Fruit fly (Drosophila melanogaster) whole organism, embryonic: Measurements from ENCODE around the gene Polr1H.

Experiments
- CG10147 ChIP-seq: fragments of 200-800 bp; sonication (Bioruptor generic); optimal IDR thresholded peaks from 2 replicates; lab custom pipeline; 2019; ENCODE audit warnings: missing biosample characterization, mild to moderate bottlenecking, missing genetic modification characterization, moderate library complexity
- CG10274 ChIP-seq: fragments of 200-800 bp; sonication (Bioruptor generic); optimal IDR thresholded peaks from 3 replicates; lab custom pipeline; 2017; ENCODE audit warnings: missing biosample characterization, mild to moderate bottlenecking, missing genetic modification characterization
- CG10366 ChIP-seq: fragments of 200-800 bp; sonication (Bioruptor generic); IDR thresholded peaks from 2 replicates; pipeline ENCODE4 v1.3.6; 2022; ENCODE audit warnings: missing biosample characterization, missing genetic modification characterization
- CG12299 ChIP-seq: fragments of 200-800 bp; sonication (Bioruptor generic); optimal IDR thresholded peaks from 2 replicates; lab custom pipeline; 2018; ENCODE audit warnings: missing biosample characterization, mild to moderate bottlenecking, missing genetic modification characterization
- CG14014 ChIP-seq: fragments of 200-800 bp; sonication (Bioruptor generic); IDR thresholded peaks from 2 replicates; pipeline ENCODE4 v1.3.6; 2022; ENCODE audit warnings: missing biosample characterization, missing genetic modification characterization
- CG17802 ChIP-seq: fragments of 200-800 bp; sonication (Bioruptor generic); optimal IDR thresholded peaks from 2 replicates; lab custom pipeline; 2018; ENCODE audit warnings: missing biosample characterization, mild to moderate bottlenecking, missing genetic modification characterization, moderate library complexity
- CG17829 ChIP-seq: fragments of 200-800 bp; optimal IDR thresholded peaks from 2 replicates; lab custom pipeline; 2019; ENCODE audit warnings: missing biosample characterization, mild to moderate bottlenecking, missing genetic modification characterization, moderate library complexity
- CG2889 ChIP-seq: fragments of 200-800 bp; sonication (Bioruptor generic); IDR thresholded peaks from 3 replicates; pipeline ENCODE4 v1.3.6; 2022; ENCODE audit warnings: missing biosample characterization, missing genetic modification characterization
- CG3163 ChIP-seq: fragments of 200-800 bp; sonication (Bioruptor generic); optimal IDR thresholded peaks from 3 replicates; lab custom pipeline; 2016; ENCODE audit warnings: missing biosample characterization, missing genetic modification characterization
- CG3847 ChIP-seq: fragments of 200-800 bp; sonication (Bioruptor generic); IDR thresholded peaks from 2 replicates; pipeline ENCODE4 v1.3.6; 2022; ENCODE audit warnings: missing biosample characterization, missing genetic modification characterization
- CG4328 ChIP-seq: fragments of 200-800 bp; sonication (Bioruptor generic); optimal IDR thresholded peaks from 3 replicates; lab custom pipeline; 2017; ENCODE audit warnings: missing biosample characterization, missing genetic modification reagents, missing genetic modification characterization
- CG4404 ChIP-seq: fragments of 200-800 bp; sonication (Bioruptor generic); IDR thresholded peaks from 2 replicates; pipeline ENCODE4 v1.3.6; 2022; ENCODE audit warnings: missing biosample characterization, missing genetic modification characterization
- CG6175 ChIP-seq: fragments of 200-800 bp; sonication (Bioruptor generic); IDR thresholded peaks from 3 replicates; pipeline ENCODE4 v1.3.6; 2022; ENCODE audit warnings: missing biosample characterization, missing genetic modification characterization
- CG7271 ChIP-seq: fragments of 200-800 bp; sonication (Bioruptor generic); optimal IDR thresholded peaks from 2 replicates; lab custom pipeline; 2018; ENCODE audit warnings: missing biosample characterization, mild to moderate bottlenecking, missing genetic modification characterization, moderate library complexity
- CG7372 ChIP-seq: fragments of 200-800 bp; sonication (Bioruptor generic); IDR thresholded peaks from 2 replicates; pipeline ENCODE4 v1.3.6; 2022; ENCODE audit warnings: missing biosample characterization, missing genetic modification characterization
- CG8281 ChIP-seq: fragments of 200-800 bp; sonication (Bioruptor generic); optimal IDR thresholded peaks from 2 replicates; lab custom pipeline; 2018; ENCODE audit warnings: missing biosample characterization, mild to moderate bottlenecking, missing genetic modification characterization, moderate library complexity
- CG8290 ChIP-seq, 3 experiments: fragments of 200-800 bp; sonication (Bioruptor generic); optimal IDR thresholded peaks; 2 replicates each; lab custom pipeline; 2016 to 2019; ENCODE audit warnings: missing biosample characterization in 3 of 3, missing genetic modification characterization in 3 of 3, mild to moderate bottlenecking in 2 of 3, moderate library complexity in 1 of 3
- CG8388 ChIP-seq: fragments of 200-800 bp; sonication (Bioruptor generic); optimal IDR thresholded peaks from 2 replicates; lab custom pipeline; 2019; ENCODE audit warnings: missing biosample characterization, mild to moderate bottlenecking, missing genetic modification characterization, moderate library complexity
- CG9876 ChIP-seq: fragments of 200-800 bp; sonication (Bioruptor generic); optimal IDR thresholded peaks from 2 replicates; lab custom pipeline; 2016; ENCODE audit warnings: missing biosample characterization, missing genetic modification characterization
- CTCF ChIP-seq: fragments of 200-800 bp; sonication (Bioruptor generic); optimal IDR thresholded peaks from 2 replicates; lab custom pipeline; 2017; ENCODE audit warnings: missing biosample characterization, mild to moderate bottlenecking, missing genetic modification characterization, moderate library complexity
- CoRest ChIP-seq: fragments of 200-800 bp; sonication (Bioruptor generic); optimal IDR thresholded peaks from 3 replicates; lab custom pipeline; 2018; ENCODE audit warnings: missing biosample characterization, mild to moderate bottlenecking, missing genetic modification characterization, moderate library complexity
- Dad ChIP-seq: fragments of 200-800 bp; sonication (Bioruptor generic); optimal IDR thresholded peaks from 3 replicates; lab custom pipeline; 2016; ENCODE audit warnings: missing biosample characterization, missing genetic modification characterization
- Dip3 ChIP-seq: fragments of 200-800 bp; sonication (Bioruptor generic); optimal IDR thresholded peaks from 3 replicates; lab custom pipeline; 2016; ENCODE audit warnings: missing biosample characterization, missing genetic modification characterization
- H2.0 ChIP-seq: fragments of 200-800 bp; sonication (Bioruptor generic); IDR thresholded peaks from 2 replicates; pipeline ENCODE4 v1.3.6; 2022; ENCODE audit warnings: missing biosample characterization, missing genetic modification characterization
- Hr39 ChIP-seq: fragments of >200 bp; optimal IDR thresholded peaks from 2 replicates; lab custom pipeline; 2017
- Mes4 ChIP-seq: fragments of 200-800 bp; sonication (Bioruptor generic); optimal IDR thresholded peaks from 2 replicates; lab custom pipeline; 2016; ENCODE audit warnings: missing biosample characterization, missing genetic modification characterization
- NC2β ChIP-seq: fragments of 200-800 bp; sonication (Bioruptor generic); optimal IDR thresholded peaks from 2 replicates; lab custom pipeline; 2016; ENCODE audit warnings: missing biosample characterization, missing genetic modification characterization
- Poxn ChIP-seq: fragments of 200-800 bp; sonication (Bioruptor generic); IDR thresholded peaks from 2 replicates; pipeline ENCODE4 v1.3.6; 2022; ENCODE audit warnings: missing biosample characterization, missing genetic modification characterization
- Sox102F ChIP-seq: fragments of 200-800 bp; sonication (Bioruptor generic); optimal IDR thresholded peaks from 2 replicates; lab custom pipeline; 2018; ENCODE audit warnings: missing biosample characterization, mild to moderate bottlenecking, missing genetic modification characterization, moderate library complexity
- Stat92E ChIP-seq, 3 experiments: fragments of >200 bp in 2 of 3; fragments of 200-800 bp in 1 of 3; sonication (Bioruptor generic) in 1 of 3; optimal IDR thresholded peaks; 2 replicates each; lab custom pipeline; 2017 to 2019; ENCODE audit warnings: missing biosample characterization in 3 of 3, missing genetic modification characterization in 3 of 3, mild to moderate bottlenecking in 1 of 3, moderate library complexity in 1 of 3
- Usf ChIP-seq: fragments of 200-800 bp; sonication (Bioruptor generic); optimal IDR thresholded peaks from 2 replicates; lab custom pipeline; 2017; ENCODE audit warnings: missing genotype, missing biosample characterization, missing genetic modification characterization
- ap ChIP-seq: fragments of 200-800 bp; sonication (Bioruptor generic); IDR thresholded peaks from 2 replicates; pipeline ENCODE4 v1.3.6; 2022; ENCODE audit warnings: missing biosample characterization, missing genetic modification characterization
- chinmo ChIP-seq: fragments of 200-800 bp; sonication (Bioruptor generic); IDR thresholded peaks from 4 replicates; pipeline ENCODE4 v1.3.6; 2022; ENCODE audit warnings: missing biosample characterization, missing genetic modification characterization; ENCODE audit not compliant: partially characterized antibody
- crol ChIP-seq: fragments of 200-800 bp; sonication (Bioruptor generic); IDR thresholded peaks from 2 replicates; pipeline ENCODE4 v1.3.6; 2022; ENCODE audit warnings: missing biosample characterization, missing genetic modification characterization
- crp ChIP-seq, 2 experiments: fragments of 200-800 bp; sonication (Bioruptor generic); optimal IDR thresholded peaks; 2 replicates in 1 of 2; 3 replicates in 1 of 2; lab custom pipeline; 2017; ENCODE audit warnings: missing biosample characterization in 2 of 2, missing genetic modification characterization in 2 of 2, mild to moderate bottlenecking in 1 of 2, moderate library complexity in 1 of 2
- dati ChIP-seq: fragments of 200-800 bp; sonication (Bioruptor generic); IDR thresholded peaks from 2 replicates; pipeline ENCODE4 v1.3.6; 2022; ENCODE audit warnings: missing biosample characterization, missing genetic modification characterization
- dysf ChIP-seq: fragments of 200-800 bp; sonication (Bioruptor generic); IDR thresholded peaks from 3 replicates; pipeline ENCODE4 v1.3.6; 2022; ENCODE audit warnings: missing biosample characterization, missing genetic modification characterization
- gsb ChIP-seq: fragments of 200-800 bp; sonication (Bioruptor generic); IDR thresholded peaks from 2 replicates; pipeline ENCODE4 v1.3.6; 2022; ENCODE audit warnings: missing biosample characterization, missing genetic modification characterization
- gt ChIP-seq: fragments of 200-800 bp; sonication (Bioruptor generic); IDR thresholded peaks from 2 replicates; pipeline ENCODE4 v1.3.6; 2022; ENCODE audit warnings: missing biosample characterization, missing genetic modification characterization
- knrl ChIP-seq: fragments of 200-800 bp; sonication (Bioruptor generic); IDR thresholded peaks from 3 replicates; pipeline ENCODE4 v1.3.6; 2022; ENCODE audit warnings: missing biosample characterization, missing genetic modification characterization; ENCODE audit not compliant: partially characterized antibody
- luna ChIP-seq: fragments of 200-800 bp; sonication (Bioruptor generic); optimal IDR thresholded peaks from 2 replicates; lab custom pipeline; 2016; ENCODE audit warnings: missing biosample characterization, missing genetic modification characterization
- mam ChIP-seq: fragments of 200-800 bp; sonication (Bioruptor generic); optimal IDR thresholded peaks from 3 replicates; lab custom pipeline; 2016; ENCODE audit warnings: missing biosample characterization, missing genetic modification characterization
- nmo ChIP-seq: fragments of 200-800 bp; sonication (Bioruptor generic); optimal IDR thresholded peaks from 2 replicates; lab custom pipeline; 2018; ENCODE audit warnings: missing biosample characterization, mild to moderate bottlenecking, missing genetic modification characterization, moderate library complexity
- org-1 ChIP-seq: fragments of 200-800 bp; sonication (Bioruptor generic); optimal IDR thresholded peaks from 2 replicates; lab custom pipeline; 2017; ENCODE audit warnings: missing biosample characterization, missing genetic modification characterization
- phol ChIP-seq: fragments of 200-800 bp; sonication (Bioruptor generic); optimal IDR thresholded peaks from 3 replicates; lab custom pipeline; 2018; ENCODE audit warnings: missing biosample characterization, mild to moderate bottlenecking, missing genetic modification characterization, moderate library complexity
- pita ChIP-seq: fragments of 200-800 bp; sonication (Bioruptor generic); optimal IDR thresholded peaks from 2 replicates; lab custom pipeline; 2017; ENCODE audit warnings: missing biosample characterization, mild to moderate bottlenecking, missing genetic modification characterization
- pnt ChIP-seq: fragments of 200-800 bp; sonication (Bioruptor generic); optimal IDR thresholded peaks from 3 replicates; lab custom pipeline; 2016; ENCODE audit warnings: missing biosample characterization, missing genetic modification characterization
- repo ChIP-seq: fragments of 200-800 bp; sonication (Bioruptor generic); optimal IDR thresholded peaks from 2 replicates; lab custom pipeline; 2016; ENCODE audit warnings: missing biosample characterization, missing genetic modification characterization
- schlank ChIP-seq: fragments of 200-800 bp; sonication (Bioruptor generic); optimal IDR thresholded peaks from 2 replicates; lab custom pipeline; 2018; ENCODE audit warnings: missing biosample characterization, mild to moderate bottlenecking, missing genetic modification characterization
- so ChIP-seq: fragments of 200-800 bp; sonication (Bioruptor generic); IDR thresholded peaks from 3 replicates; pipeline ENCODE4 v1.3.6; 2022; ENCODE audit warnings: missing biosample characterization, missing genetic modification characterization
- sqz ChIP-seq: fragments of 200-800 bp; sonication (Bioruptor generic); optimal IDR thresholded peaks from 3 replicates; lab custom pipeline; 2018; ENCODE audit warnings: missing biosample characterization, mild to moderate bottlenecking, missing genetic modification characterization
- tgo ChIP-seq: fragments of 200-800 bp; sonication (Bioruptor generic); IDR thresholded peaks from 3 replicates; pipeline ENCODE4 v1.3.6; 2022; ENCODE audit warnings: missing biosample characterization, missing genetic modification characterization

Polr1H gene

dm6 chr3R:21781448-21781847 lies 3.8 kb upstream of the Polr1H start (continued):
- no peak for TF ChIP-seq CG9876 (GFP tag; lab: Kevin White, UChicago)
- TF ChIP-seq so, result peak; percentile 75; the same call in 2 of the 3 replicates
- no peak for TF ChIP-seq pita (GFP tag; lab: Kevin White, UChicago)
- TF ChIP-seq Dad (GFP tag; lab: Kevin White, UChicago), result peak; percentile 49
- no peak for TF ChIP-seq ap (GFP tag; lab: Robert Waterston, UW)
- TF ChIP-seq schlank (tag; lab: Kevin White, UChicago), result no peak
- peak; percentile 34 for TF ChIP-seq luna (GFP tag; lab: Kevin White, UChicago)
- peak; percentile 76 for TF ChIP-seq CoRest (tag; lab: Kevin White, UChicago)
- peak; percentile 61 for TF ChIP-seq gsb (GFP tag; lab: Robert Waterston, UW)
- TF ChIP-seq pnt (GFP tag; lab: Kevin White, UChicago), result peak; percentile 49
- TF ChIP-seq crol (GFP tag; lab: Robert Waterston, UW), result no peak
- TF ChIP-seq CG8388 (GFP tag; lab: Kevin White, UChicago), result no peak
- TF ChIP-seq NC2β, result peak; percentile 31
- TF ChIP-seq CG10274 (GFP tag; lab: Kevin White, UChicago), result peak; percentile 3
- peak; percentile 54; the same call in 1 of the 2 replicates for TF ChIP-seq H2.0 (GFP tag; lab: Robert Waterston, UW)
- TF ChIP-seq crp (GFP tag; optimal IDR thresholded peaks at IDR 0.05; lab: Kevin White, UChicago), result no peak
- TF ChIP-seq Dip3, result peak; percentile 55
- TF ChIP-seq CG14014 (GFP tag; lab: Robert Waterston, UW), result peak; percentile 79
- TF ChIP-seq CG3163 (GFP tag; lab: Kevin White, UChicago), result peak; percentile 16
- peak; percentile 10 for TF ChIP-seq CG4328
- peak; percentile 19 for TF ChIP-seq CG8281
- no peak for TF ChIP-seq Stat92E (GFP tag; optimal IDR thresholded peaks at IDR 0.05; lab: Kevin White, UChicago)
- TF ChIP-seq gt (GFP tag; lab: Robert Waterston, UW), result no peak
- no peak for TF ChIP-seq chinmo (GFP tag; lab: Robert Waterston, UW)
- TF ChIP-seq mam, result peak; percentile 76
- TF ChIP-seq dysf (GFP tag; lab: Robert Waterston, UW), result peak; percentile 86; the same call in 2 of the 3 replicates
- no peak for TF ChIP-seq repo (GFP tag; lab: Kevin White, UChicago)
- no peak for TF ChIP-seq CTCF (GFP tag; lab: Kevin White, UChicago)
- TF ChIP-seq Usf (GFP tag; lab: Kevin White, UChicago), result peak; percentile 35
- TF ChIP-seq CG12299 (tag; lab: Kevin White, UChicago), result no peak
- TF ChIP-seq CG8290 (GFP tag; optimal IDR thresholded peaks at IDR 0.05; lab: Kevin White, UChicago), result peak; percentile 12
- TF ChIP-seq CG8290 (tag; optimal IDR thresholded peaks at IDR 0.05; lab: Kevin White, UChicago), result no peak
- peak; percentile 48 for TF ChIP-seq Mes4 (GFP tag; lab: Kevin White, UChicago)
- peak; percentile 14 for TF ChIP-seq CG17802 (tag; lab: Kevin White, UChicago)
- no peak for TF ChIP-seq CG6175
- no peak for TF ChIP-seq CG7271
- no peak for TF ChIP-seq knrl (GFP tag; lab: Robert Waterston, UW)
- TF ChIP-seq CG7372 (GFP tag; lab: Robert Waterston, UW), result peak; percentile 50
- TF ChIP-seq CG4404, result no peak; the same call in 1 of the 2 replicates
- no peak for TF ChIP-seq Poxn (GFP tag; lab: Robert Waterston, UW)
- TF ChIP-seq phol (tag; lab: Kevin White, UChicago), result peak; percentile 74
- TF ChIP-seq Sox102F, result peak; percentile 62
- TF ChIP-seq dati (GFP tag; lab: Robert Waterston, UW), result no peak
- no peak for TF ChIP-seq Hr39
- TF ChIP-seq CG3847 (GFP tag; lab: Robert Waterston, UW), result peak; percentile 36; the same call in 1 of the 2 replicates
- TF ChIP-seq CG17829 (tag; lab: Kevin White, UChicago), result peak; percentile 70
- 0 out of 3 replicates have a peak, but pooled peaks have one; percentile 53 for TF ChIP-seq CG2889 (GFP tag; lab: Robert Waterston, UW)
- TF ChIP-seq tgo (GFP tag; lab: Robert Waterston, UW), result peak; percentile 82
- peak; percentile 18 for TF ChIP-seq org-1 (GFP tag; lab: Kevin White, UChicago)
- peak; percentile 25 for TF ChIP-seq sqz (GFP tag; lab: Kevin White, UChicago)
- peak; percentile 76 for TF ChIP-seq nmo
- TF ChIP-seq CG10147 (GFP tag; lab: Kevin White, UChicago), result peak; percentile 41
- peak; percentile 57 for TF ChIP-seq CG10366 (GFP tag; lab: Robert Waterston, UW)
